Worm (Caenorhabditis elegans): ENCODE data around the gene ivd-1.

DNA sequence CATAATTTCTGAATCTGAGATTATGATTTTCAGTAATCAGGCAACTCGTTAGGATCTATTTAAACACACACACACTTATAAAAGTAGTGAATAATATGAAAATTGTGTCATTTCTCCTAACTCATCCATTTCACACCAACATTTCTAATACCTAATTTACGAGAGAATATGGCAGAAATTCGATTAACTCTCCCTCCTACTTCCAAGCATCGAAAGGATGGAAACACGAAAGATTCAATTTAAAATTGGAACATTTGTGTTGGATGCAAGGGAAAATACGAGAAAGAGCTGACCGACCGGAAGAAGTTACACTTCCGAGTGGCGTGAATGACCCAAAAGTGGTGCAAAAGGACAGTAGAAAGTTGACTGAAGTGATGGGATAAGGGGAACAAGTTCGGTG lies 20.3 kb upstream of the ivd-1 start:
- TF ChIP-seq set-16 (GFP tag; IDR thresholded peaks at IDR 0.05) (no peak), daf-19 (GFP tag; conservative IDR thresholded peaks at IDR 0.05) (no peak), pqm-1 (tag; optimal IDR thresholded peaks at IDR 0.05) (no peak), unc-62 (GFP tag; optimal IDR thresholded peaks at IDR 0.05 in 1 of 2) (no peak), unc-62 (tag; optimal IDR thresholded peaks at IDR 0.05) (no peak), skn-1 (tag; optimal IDR thresholded peaks at IDR 0.05) (no peak), mxl-3 (GFP tag; optimal IDR thresholded peaks at IDR 0.05) (no peak), lin-13 (GFP tag; optimal IDR thresholded peaks at IDR 0.05) (no peak), daf-8 (GFP tag; IDR thresholded peaks at IDR 0.05) (no peak)
